Fruit fly (Drosophila melanogaster): Measurements from ENCODE around the gene Grp170.
A peak's percentile ranks its signal among the peaks of the same experiment; 100 is the strongest.

Gene Grp170

DNA sequence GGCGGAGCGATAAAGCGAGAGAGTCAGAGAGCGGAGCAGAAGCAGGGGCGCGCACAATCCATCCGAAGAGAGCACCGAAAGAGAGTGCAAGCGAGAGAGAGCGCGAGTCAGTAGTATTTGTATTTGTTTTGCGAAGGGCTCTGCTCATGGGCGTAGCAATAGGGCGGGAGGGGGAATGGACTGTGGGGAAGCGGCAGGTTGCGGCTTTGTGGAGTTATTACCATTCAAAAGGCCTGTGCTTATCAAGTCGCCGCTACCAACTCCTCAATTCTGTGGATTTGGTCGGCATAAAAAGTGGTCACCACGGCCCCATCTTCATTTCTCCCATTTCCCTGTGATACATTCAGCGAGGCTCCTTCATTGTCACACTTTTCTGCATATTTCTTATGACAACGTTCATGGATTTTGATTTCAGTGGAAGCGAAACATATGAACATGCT, 26.2 kb upstream of the Grp170 start (continued):
- TF ChIP-seq D (optimal IDR thresholded peaks at IDR 0.05), result no peak
- no peak for TF ChIP-seq D (GFP tag; optimal IDR thresholded peaks at IDR 0.05)
- TF ChIP-seq CG42726 (GFP tag; IDR thresholded peaks at IDR 0.05; ENCODE audit: partially characterized antibody), result no peak
- no peak for TF ChIP-seq CG10431 (GFP tag; optimal IDR thresholded peaks at IDR 0.05)
- peak; percentile 34 for TF ChIP-seq CG6272 (GFP tag; IDR thresholded peaks at IDR 0.05)
- TF ChIP-seq btn (GFP tag; optimal IDR thresholded peaks at IDR 0.05), result no peak
- TF ChIP-seq gsb-n (tag; optimal IDR thresholded peaks at IDR 0.05), result no peak
- peak; percentile 37 for TF ChIP-seq Hr3 (GFP tag; optimal IDR thresholded peaks at IDR 0.05)
- TF ChIP-seq jing (GFP tag; optimal IDR thresholded peaks at IDR 0.05), result no peak
- TF ChIP-seq CG9817 (tag; optimal IDR thresholded peaks at IDR 0.05), result peak; percentile 38
- TF ChIP-seq danr (GFP tag; IDR thresholded peaks at IDR 0.05), result no peak
- no peak for TF ChIP-seq CG17186 (GFP tag; optimal IDR thresholded peaks at IDR 0.05)
- no peak for TF ChIP-seq toy (GFP tag; IDR thresholded peaks at IDR 0.05)
- peak; percentile 66; the same call in 2 of the 3 replicates for TF ChIP-seq dysf (GFP tag; IDR thresholded peaks at IDR 0.05)
- TF ChIP-seq YL-1 (GFP tag; optimal IDR thresholded peaks at IDR 0.05), result no peak
- no peak; the same call in 1 of the 2 replicates for TF ChIP-seq Taf1 (GFP tag; IDR thresholded peaks at IDR 0.05)
- TF ChIP-seq Blimp-1 (GFP tag; optimal IDR thresholded peaks at IDR 0.05), result no peak
- TF ChIP-seq CG15479 (GFP tag; optimal IDR thresholded peaks at IDR 0.05), result no peak
- no peak for TF ChIP-seq zfh1 (GFP tag; IDR thresholded peaks at IDR 0.05)
- peak; percentile 49; the same call in 1 of the 2 replicates for TF ChIP-seq Ada2b (GFP tag; IDR thresholded peaks at IDR 0.05)
- no peak for TF ChIP-seq usp (GFP tag; optimal IDR thresholded peaks at IDR 0.05)
- TF ChIP-seq gt (GFP tag; IDR thresholded peaks at IDR 0.05), result no peak
- no peak for TF ChIP-seq nerfin-2 (GFP tag; IDR thresholded peaks at IDR 0.05; ENCODE audit: partially characterized antibody)
- peak; percentile 22 for TF ChIP-seq Sox102F (GFP tag; optimal IDR thresholded peaks at IDR 0.05)
- TF ChIP-seq Mrtf (GFP tag; IDR thresholded peaks at IDR 0.05), result no peak
- TF ChIP-seq CG7987 (GFP tag; optimal IDR thresholded peaks at IDR 0.05), result no peak
- TF ChIP-seq ATbp (GFP tag; optimal IDR thresholded peaks at IDR 0.05), result no peak
- TF ChIP-seq CG6854 (GFP tag; optimal IDR thresholded peaks at IDR 0.05), result no peak
- TF ChIP-seq row (GFP tag; IDR thresholded peaks at IDR 0.05), result peak; percentile 59
- no peak for TF ChIP-seq bowl (GFP tag; IDR thresholded peaks at IDR 0.05)
- TF ChIP-seq MESR4 (GFP tag; optimal IDR thresholded peaks at IDR 0.05), result no peak
- TF ChIP-seq Poxn (GFP tag; IDR thresholded peaks at IDR 0.05), result no peak
- no peak for TF ChIP-seq CG17612 (GFP tag; IDR thresholded peaks at IDR 0.05)
- TF ChIP-seq Elba2 (GFP tag; optimal IDR thresholded peaks at IDR 0.05), result no peak
- no peak for TF ChIP-seq Dip2 (GFP tag; IDR thresholded peaks at IDR 0.05)
- TF ChIP-seq Dad (GFP tag; optimal IDR thresholded peaks at IDR 0.05), result no peak
- TF ChIP-seq CG8281 (tag; optimal IDR thresholded peaks at IDR 0.05), result no peak
- no peak for TF ChIP-seq lbe (GFP tag; optimal IDR thresholded peaks at IDR 0.05)
- TF ChIP-seq Adf1 (GFP tag; IDR thresholded peaks at IDR 0.05), result no peak; the same call in 1 of the 2 replicates
- TF ChIP-seq BtbVII (GFP tag; optimal IDR thresholded peaks at IDR 0.05), result no peak
- no peak for TF ChIP-seq dati (GFP tag; IDR thresholded peaks at IDR 0.05)
- TF ChIP-seq CG13287 (GFP tag; IDR thresholded peaks at IDR 0.05; ENCODE audit: partially characterized antibody), result no peak
- TF ChIP-seq yki (optimal IDR thresholded peaks at IDR 0.05), result peak; percentile 94
- TF ChIP-seq CG14441 (GFP tag; IDR thresholded peaks at IDR 0.05), result peak; percentile 65
- TF ChIP-seq CG15011 (GFP tag; optimal IDR thresholded peaks at IDR 0.05), result peak; percentile 31
- TF ChIP-seq kah (GFP tag; optimal IDR thresholded peaks at IDR 0.05), result no peak
- peak; percentile 35 for TF ChIP-seq Side (GFP tag; optimal IDR thresholded peaks at IDR 0.05)
- TF ChIP-seq CG17361 (GFP tag; IDR thresholded peaks at IDR 0.05), result no peak
- no peak for TF ChIP-seq maf-S (GFP tag; optimal IDR thresholded peaks at IDR 0.05)
- peak; percentile 3 for TF ChIP-seq CG31365 (tag; optimal IDR thresholded peaks at IDR 0.05)
- no peak for TF ChIP-seq CG9437 (GFP tag; optimal IDR thresholded peaks at IDR 0.05)
- peak; percentile 19 for TF ChIP-seq ewg (GFP tag; optimal IDR thresholded peaks at IDR 0.05)

Measured in whole organism, embryonic.